Worm (Caenorhabditis elegans): ENCODE data around the gene F38B6.6.

DNA sequence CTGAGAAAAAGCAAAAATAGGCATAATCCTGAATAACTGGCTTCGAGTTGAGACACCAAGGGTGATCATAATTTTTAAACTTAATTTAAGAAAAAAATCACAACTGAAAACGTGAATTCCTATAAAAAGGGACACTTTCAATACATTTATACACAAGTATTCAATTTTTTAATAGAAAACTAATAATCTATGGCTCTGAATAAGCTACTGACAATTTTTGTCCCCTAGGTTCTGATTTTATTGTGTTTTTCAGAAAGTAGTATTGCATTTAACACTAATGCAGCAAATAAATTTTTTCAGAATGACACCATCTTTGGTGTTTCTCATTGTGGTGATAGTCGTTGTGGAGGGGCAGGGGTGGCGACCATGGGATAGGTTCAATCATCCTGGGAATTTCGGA, 23.4 kb upstream of the F38B6.6 start, which contains the start of gene nas-11:
- TF ChIP-seq nhr-12 (tag; optimal IDR thresholded peaks at IDR 0.05) (no peak), F13H6.1 (tag; optimal IDR thresholded peaks at IDR 0.05) (no peak), unc-39 (tag; optimal IDR thresholded peaks at IDR 0.05) (no peak), nhr-10 (tag; optimal IDR thresholded peaks at IDR 0.05) (no peak), ama-1 (optimal IDR thresholded peaks at IDR 0.05) (no peak), alr-1 (tag; optimal IDR thresholded peaks at IDR 0.05) (no peak), unc-62 (GFP tag; optimal IDR thresholded peaks at IDR 0.05) (no peak)
